Fruit fly (Drosophila melanogaster) Kc167 (cell line): ENCODE data around the gene CG6154.

Source experiments
- Myc ChIP-seq: fragments of >200 bp; optimal IDR thresholded peaks from 2 replicates; lab custom pipeline; 2017; ENCODE audit warnings: missing external identifiers
- Sin3A ChIP-seq: fragments of >200 bp; optimal IDR thresholded peaks from 2 replicates; lab custom pipeline; 2018; ENCODE audit warnings: missing external identifiers
- h ChIP-seq: fragments of >200 bp; optimal IDR thresholded peaks from 3 replicates; lab custom pipeline; 2018; ENCODE audit warnings: missing external identifiers
- insv ChIP-seq: fragments of >200 bp; optimal IDR thresholded peaks from 3 replicates; lab custom pipeline; 2018; ENCODE audit warnings: missing external identifiers
- psq ChIP-seq: fragments of >200 bp; optimal IDR thresholded peaks from 2 replicates; lab custom pipeline; 2017; ENCODE audit warnings: missing external identifiers
- ttk ChIP-seq: sonication (Bioruptor generic); optimal IDR thresholded peaks from 2 replicates; lab custom pipeline; 2017; ENCODE audit warnings: missing external identifiers

The CG6154 gene

DNA sequence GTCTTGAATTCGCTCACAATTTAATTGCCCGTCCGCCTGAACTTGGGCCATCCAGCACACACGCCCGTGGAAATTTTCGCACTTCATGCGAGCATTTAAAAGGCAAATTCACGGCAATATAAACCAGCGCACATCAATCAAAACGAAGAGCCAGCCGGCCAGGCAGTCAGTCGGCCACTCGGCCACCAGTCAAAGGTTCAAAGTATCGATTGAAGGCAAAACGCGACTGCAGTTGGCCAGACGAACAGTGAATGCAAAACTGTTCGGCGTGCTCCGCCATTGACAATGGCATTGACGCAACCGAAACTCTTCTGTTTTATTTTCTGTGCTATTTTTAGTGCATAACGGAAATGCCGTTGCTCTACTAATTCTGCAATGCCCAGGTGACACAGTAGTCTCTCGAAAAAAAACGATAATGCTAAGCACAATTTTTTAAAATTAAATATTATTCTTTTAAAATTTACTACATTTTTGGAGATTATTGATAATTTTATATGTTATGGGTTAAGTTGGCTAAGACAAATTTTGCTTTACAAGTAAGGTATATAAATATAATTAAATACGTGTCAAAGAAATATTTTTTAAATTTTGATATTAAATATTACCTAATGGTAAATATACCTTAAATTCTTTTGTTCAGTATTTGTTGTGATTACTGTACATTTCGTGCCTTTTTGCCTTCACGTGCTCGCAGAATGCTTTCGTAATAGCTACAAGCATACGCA, 14.5 kb upstream of the CG6154 start:
- TF ChIP-seq insv (lab: Kevin White, UChicago) (no peak), ttk (no peak), Sin3A (lab: Kevin White, UChicago) (no peak), Myc (lab: Kevin White, UChicago) (no peak), psq (no peak), h (lab: Kevin White, UChicago) (no peak)

dm6 chr3R:26249832-26250231, 12.6 kb upstream of the CG6154 start:
- TF ChIP-seq h (lab: Kevin White, UChicago) (no peak), ttk (no peak), Sin3A (lab: Kevin White, UChicago) (no peak), insv (lab: Kevin White, UChicago) (no peak), Myc (lab: Kevin White, UChicago) (no peak), psq (no peak)

DNA sequence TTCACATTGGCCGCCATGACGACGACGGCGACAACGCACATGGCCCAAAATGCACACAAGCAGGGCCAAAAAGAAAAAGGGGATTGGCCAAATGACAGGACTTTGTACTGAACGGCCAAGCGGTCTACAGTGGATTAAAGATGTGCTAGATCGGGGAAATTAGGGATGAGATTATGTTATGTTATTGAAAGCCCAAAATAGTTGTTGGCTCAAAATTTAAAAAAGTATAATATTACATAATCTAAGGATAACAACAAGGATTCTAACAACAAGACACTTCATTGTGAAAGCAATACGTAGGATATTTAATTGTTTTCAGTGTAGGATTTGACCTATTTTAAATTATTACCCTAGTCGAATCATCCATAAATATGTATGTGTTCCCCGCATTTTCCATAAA, 10.7 kb upstream of the CG6154 start:
- no peak for TF ChIP-seq insv (lab: Kevin White, UChicago)
- no peak for TF ChIP-seq Myc (lab: Kevin White, UChicago)
- no peak for TF ChIP-seq Sin3A (lab: Kevin White, UChicago)
- TF ChIP-seq ttk = no peak
- no peak for TF ChIP-seq psq
- TF ChIP-seq h (lab: Kevin White, UChicago) = no peak

- no peak for TF ChIP-seq h (lab: Kevin White, UChicago)
- no peak for TF ChIP-seq ttk
- TF ChIP-seq Sin3A (lab: Kevin White, UChicago) = no peak
- TF ChIP-seq Myc (lab: Kevin White, UChicago) = no peak
- no peak for TF ChIP-seq psq
- TF ChIP-seq insv (lab: Kevin White, UChicago) = no peak
Observed at dm6 chr3R:26253792-26254191, 8.7 kb upstream of the CG6154 start.

dm6 chr3R:26258384-26258819, 4.1 kb upstream of the CG6154 start:
- TF ChIP-seq ttk (no peak), Myc (lab: Kevin White, UChicago) (no peak)

DNA sequence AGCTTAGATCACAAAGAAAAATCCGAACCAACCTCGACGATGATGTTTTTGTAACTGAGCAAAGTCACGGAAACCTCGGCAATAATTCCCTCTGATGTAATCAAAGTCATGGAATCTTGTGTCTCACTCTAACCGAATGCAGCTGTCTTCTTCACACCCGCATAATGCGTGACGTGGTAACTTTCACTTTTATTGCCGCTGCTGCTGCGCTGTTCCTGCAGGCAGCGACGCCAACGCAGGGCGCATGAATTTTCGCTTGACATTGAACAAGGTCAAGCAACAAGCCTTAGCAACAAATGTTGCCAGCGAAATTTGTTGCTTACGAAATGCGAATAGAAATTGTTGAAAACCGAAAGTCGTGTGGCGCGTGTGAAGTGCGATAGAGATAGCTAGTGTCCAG, 3.5 kb upstream of the CG6154 start:
- no peak for TF ChIP-seq psq
- TF ChIP-seq ttk = no peak
- no peak for TF ChIP-seq Myc (lab: Kevin White, UChicago)
- no peak for TF ChIP-seq Sin3A (lab: Kevin White, UChicago)
- TF ChIP-seq insv (lab: Kevin White, UChicago) = no peak
- no peak for TF ChIP-seq h (lab: Kevin White, UChicago)

DNA sequence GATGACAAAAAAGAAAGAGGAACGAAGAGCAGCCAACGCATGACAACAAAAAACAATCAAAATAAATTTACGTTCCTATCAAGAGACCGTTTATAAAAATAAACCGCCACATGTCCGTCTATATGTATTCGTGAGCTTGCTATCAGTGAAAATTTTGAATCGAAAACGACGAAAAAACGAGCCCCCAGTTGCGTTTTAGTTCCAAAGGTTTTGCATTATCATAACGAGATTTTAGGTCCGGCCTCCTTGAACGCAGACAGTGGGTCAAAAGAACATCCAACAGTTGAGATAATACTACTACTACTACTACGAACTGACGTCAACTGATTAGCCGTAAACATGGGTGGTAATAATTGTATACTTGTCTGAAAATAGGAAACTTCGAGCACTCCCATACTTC, 2.6 kb upstream of the CG6154 start:
- TF ChIP-seq insv (lab: Kevin White, UChicago) = no peak
- TF ChIP-seq Sin3A (lab: Kevin White, UChicago) = no peak
- TF ChIP-seq psq = no peak
- no peak for TF ChIP-seq h (lab: Kevin White, UChicago)
- no peak for TF ChIP-seq ttk
- no peak for TF ChIP-seq Myc (lab: Kevin White, UChicago)

DNA sequence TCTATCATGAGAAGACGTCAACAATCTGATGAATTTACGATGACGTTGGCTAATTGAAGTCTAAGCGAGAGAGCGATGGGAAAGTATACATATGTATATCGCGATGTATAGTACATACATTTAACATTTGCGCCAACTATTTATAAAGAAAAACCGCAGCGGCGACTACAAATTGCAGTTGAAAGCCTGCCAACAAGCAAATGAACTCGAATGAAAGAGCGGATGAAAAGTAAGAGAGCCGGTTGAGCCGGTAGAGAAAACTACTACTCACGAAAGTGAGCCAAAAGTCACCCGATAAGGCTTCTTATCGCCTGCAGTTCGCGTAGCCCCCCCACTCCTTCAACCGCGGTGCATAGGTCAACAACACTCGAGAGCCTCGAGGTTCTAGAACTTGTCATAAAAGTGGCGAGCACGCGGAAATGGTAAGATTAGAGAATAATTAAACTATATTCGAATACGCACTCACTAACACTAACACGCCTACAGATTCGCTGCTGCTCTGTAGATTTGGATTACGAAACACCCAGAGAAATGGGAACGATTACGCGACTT, 1.7 kb upstream of the CG6154 start:
- TF ChIP-seq psq (no peak), h (lab: Kevin White, UChicago) (no peak), ttk (no peak), Sin3A (lab: Kevin White, UChicago) (no peak), Myc (lab: Kevin White, UChicago) (no peak), insv (lab: Kevin White, UChicago) (no peak)

DNA sequence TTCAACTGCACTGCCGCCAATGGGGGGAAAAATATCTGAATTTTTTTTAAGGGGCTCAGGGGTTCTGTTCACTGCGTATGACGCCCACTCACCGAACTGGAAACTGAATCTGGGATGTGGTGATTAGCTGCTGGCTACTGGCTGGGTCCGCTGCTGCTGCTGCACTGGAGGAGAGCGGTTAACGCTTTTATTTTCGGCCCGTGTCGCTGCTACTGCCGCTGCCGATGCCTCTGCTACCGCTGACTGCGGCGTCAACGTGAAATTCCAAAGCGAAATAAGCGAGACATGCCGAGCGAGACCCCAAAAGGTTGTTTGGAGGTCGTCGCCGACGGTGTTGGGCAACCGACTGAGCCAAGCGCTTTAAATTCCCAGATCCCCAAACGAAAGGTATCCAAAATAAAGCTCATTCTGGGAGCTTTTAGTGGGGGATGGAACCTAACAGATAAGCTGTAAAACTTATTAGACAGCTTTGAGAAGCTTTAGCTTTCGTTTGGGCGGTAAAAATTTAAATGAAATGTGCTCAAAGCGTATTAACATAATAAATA, 1.1 kb upstream of the CG6154 start, which contains the start of gene Ald1:
TSS of gene Ald1 (minus strand) at position 348 of the 545 bp plus-strand sequence.
- TF ChIP-seq insv (lab: Kevin White, UChicago) (no peak), ttk (no peak), psq (no peak), Myc (lab: Kevin White, UChicago) (no peak), h (lab: Kevin White, UChicago) (no peak), Sin3A (lab: Kevin White, UChicago) (no peak)

DNA sequence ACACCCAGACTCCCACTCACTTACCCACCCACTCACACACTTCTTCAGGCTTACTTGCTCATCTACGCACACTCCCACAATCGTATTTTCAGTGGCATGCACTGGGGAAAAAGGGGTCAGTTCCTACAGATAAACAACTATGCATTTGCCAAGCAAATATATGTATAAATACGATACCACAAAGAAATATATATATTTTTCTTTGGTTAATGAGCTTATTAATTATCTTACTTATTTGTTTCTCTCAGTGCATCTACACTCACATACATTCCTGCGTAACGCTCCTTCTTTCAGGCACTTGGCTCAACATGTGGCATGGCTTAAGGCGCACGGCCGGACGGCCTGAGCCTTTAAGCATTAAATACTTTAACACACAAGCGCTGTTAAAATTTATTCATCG, 17.9 kb downstream of the CG6154 start:
- TF ChIP-seq Sin3A (lab: Kevin White, UChicago) (no peak), Myc (lab: Kevin White, UChicago) (no peak), ttk (no peak), insv (lab: Kevin White, UChicago) (no peak), psq (no peak), h (lab: Kevin White, UChicago) (no peak)

DNA sequence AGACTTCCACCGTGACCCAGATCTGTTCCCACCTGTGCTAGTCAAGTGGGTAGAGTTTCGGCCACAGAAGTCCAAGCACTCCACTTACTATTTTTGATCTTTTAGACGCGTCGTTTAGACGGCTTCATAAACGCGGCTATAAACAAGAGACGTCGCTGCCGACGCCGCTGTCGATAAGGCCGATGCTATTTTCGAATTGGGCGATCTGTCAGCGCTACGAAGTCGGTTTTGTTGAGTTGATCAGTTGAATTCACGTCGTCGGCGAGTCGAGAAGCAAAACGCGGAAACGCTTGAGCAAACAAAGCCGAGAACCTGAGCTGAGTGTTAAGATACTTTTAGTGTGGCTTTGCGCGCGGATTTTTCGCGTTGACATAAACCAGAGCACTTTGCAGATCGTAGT, 55.7 kb downstream of the CG6154 start, which contains the start of gene osy:
TSS of gene osy (plus strand) at position 240 of the 400 bp plus-strand sequence.
- TF ChIP-seq h (lab: Kevin White, UChicago) = no peak
- TF ChIP-seq Sin3A (lab: Kevin White, UChicago) = no peak
- TF ChIP-seq insv (lab: Kevin White, UChicago) = no peak
- no peak for TF ChIP-seq psq
- TF ChIP-seq Myc (lab: Kevin White, UChicago) = no peak
- TF ChIP-seq ttk = no peak

dm6 chr3R:26318857-26319256, 56.4 kb downstream of the CG6154 start:
- TF ChIP-seq Myc (lab: Kevin White, UChicago) = no peak
- TF ChIP-seq psq = no peak
